Worm (Caenorhabditis elegans): Measurements from ENCODE around the gene saeg-2.

- TF ChIP-seq lsy-2 (tag; optimal IDR thresholded peaks at IDR 0.05): no peak
- no peak for TF ChIP-seq nhr-12 (tag; optimal IDR thresholded peaks at IDR 0.05)
- no peak for TF ChIP-seq nhr-237 (tag; optimal IDR thresholded peaks at IDR 0.05)
- TF ChIP-seq zag-1 (tag; optimal IDR thresholded peaks at IDR 0.05): no peak
Measured at ce11 chrIII:9271389-9271918, 31.3 kb downstream of the saeg-2 start.
